Worm (Caenorhabditis elegans): ENCODE data around the gene lgg-2.

DNA sequence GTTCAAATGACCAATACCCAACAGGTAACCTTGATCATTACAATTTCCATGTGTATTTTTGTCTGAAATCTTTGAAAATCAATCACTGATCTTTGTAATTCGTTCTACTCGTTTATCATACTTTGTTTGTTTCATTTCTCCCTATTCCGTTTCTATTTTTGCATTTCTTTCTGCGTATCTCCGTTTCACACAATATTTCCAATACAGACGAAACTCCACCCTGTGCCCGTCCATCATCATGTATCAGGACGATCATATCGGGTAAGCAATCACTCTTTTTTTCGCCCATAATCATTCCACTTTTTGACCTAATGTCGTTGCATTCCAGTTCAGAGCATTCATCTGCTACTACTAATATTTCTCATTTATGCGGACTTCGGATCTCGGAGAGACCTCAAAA, 26.0 kb downstream of the lgg-2 start, which contains the start of gene pyk-2:
- no peak for TF ChIP-seq ztf-18 (tag; optimal IDR thresholded peaks at IDR 0.05)
- no peak for TF ChIP-seq hmg-20 (GFP tag; IDR thresholded peaks at IDR 0.05)
- no peak for TF ChIP-seq F10E7.11 (tag; optimal IDR thresholded peaks at IDR 0.05)
- TF ChIP-seq pha-4 (tag; optimal IDR thresholded peaks at IDR 0.05): no peak
- no peak for TF ChIP-seq ztf-26 (tag; optimal IDR thresholded peaks at IDR 0.05)
- no peak for TF ChIP-seq pbrm-1 (GFP tag; IDR thresholded peaks at IDR 0.05)
- TF ChIP-seq nfya-1 (tag; optimal IDR thresholded peaks at IDR 0.05; ENCODE audit: borderline replicate concordance, insufficient read depth): no peak
- TF ChIP-seq F39B2.1 (GFP tag; IDR thresholded peaks at IDR 0.05): no peak
- no peak for TF ChIP-seq aptf-2 (GFP tag; conservative IDR thresholded peaks at IDR 0.05)
- no peak for TF ChIP-seq aptf-3 (GFP tag; IDR thresholded peaks at IDR 0.05)
- no peak for TF ChIP-seq attf-3 (GFP tag; conservative IDR thresholded peaks at IDR 0.05)

All from whole organism, young adult.